Fruit fly (Drosophila melanogaster): Measurements from ENCODE around the gene Nepl11.

Nepl11 gene

DNA sequence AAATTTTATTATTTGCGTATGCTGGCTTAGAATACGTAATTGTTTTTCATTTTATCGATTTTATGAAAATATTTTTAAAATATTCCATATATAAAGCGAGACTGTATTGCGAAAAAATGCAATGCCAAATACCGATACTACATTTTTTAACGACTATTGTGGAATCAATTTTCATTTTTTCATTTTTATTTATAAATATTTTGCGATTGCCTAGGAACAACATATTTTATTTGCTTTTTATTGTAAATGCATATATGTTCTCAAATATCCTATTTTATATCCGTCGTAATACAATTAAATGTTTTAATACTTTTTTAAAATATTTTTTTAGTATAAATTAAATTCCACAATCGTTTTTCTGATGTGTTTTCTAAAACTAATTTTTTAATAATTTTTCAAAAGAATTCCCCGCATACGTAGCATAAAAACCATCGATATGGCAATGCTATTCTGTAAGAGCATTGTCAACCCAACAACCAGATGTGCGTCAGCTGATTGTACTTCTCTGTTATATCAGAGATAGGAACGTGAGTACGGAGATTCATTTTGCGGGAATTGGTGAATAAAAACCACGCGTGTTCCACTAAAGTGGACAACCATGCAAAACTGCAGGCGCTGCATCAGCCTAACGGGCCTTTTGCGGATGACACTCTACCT lies 16.6 kb upstream of the Nepl11 start, which contains the start of gene Suv3 (continued):
- TF ChIP-seq Sry-δ (GFP tag; optimal IDR thresholded peaks at IDR 0.05) (no peak), Gsc (GFP tag; IDR thresholded peaks at IDR 0.05) (no peak), CG8944 (GFP tag; optimal IDR thresholded peaks at IDR 0.05) (no peak), cg (GFP tag; optimal IDR thresholded peaks at IDR 0.05) (no peak), onecut (GFP tag; IDR thresholded peaks at IDR 0.05) (no peak), CG32532 (GFP tag; IDR thresholded peaks at IDR 0.05) (peak; percentile 28; the same call in 1 of the 2 replicates), CG17385 (GFP tag; optimal IDR thresholded peaks at IDR 0.05) (no peak), trem (tag; optimal IDR thresholded peaks at IDR 0.05) (peak; percentile 5), CrebB (tag; optimal IDR thresholded peaks at IDR 0.05) (no peak), CG15269 (tag; optimal IDR thresholded peaks at IDR 0.05) (peak; percentile 71), gem (tag; optimal IDR thresholded peaks at IDR 0.05) (peak; percentile 69), az2 (GFP tag; optimal IDR thresholded peaks at IDR 0.05) (peak; percentile 26), CG9932 (GFP tag; IDR thresholded peaks at IDR 0.05) (peak; percentile 64), CG10209 (GFP tag; optimal IDR thresholded peaks at IDR 0.05) (peak; percentile 17), her (GFP tag; optimal IDR thresholded peaks at IDR 0.05) (no peak), Bteb2 (GFP tag; optimal IDR thresholded peaks at IDR 0.05) (no peak), CG34376 (GFP tag; optimal IDR thresholded peaks at IDR 0.05) (peak; percentile 12), sug (tag; optimal IDR thresholded peaks at IDR 0.05) (peak; percentile 55), B-H2 (GFP tag; optimal IDR thresholded peaks at IDR 0.05) (peak; percentile 43), CG13775 (GFP tag; optimal IDR thresholded peaks at IDR 0.05) (peak; percentile 73), CG14710 (tag; optimal IDR thresholded peaks at IDR 0.05) (peak; percentile 44), slbo (GFP tag; IDR thresholded peaks at IDR 0.05) (peak; percentile 62; the same call in 1 of the 2 replicates), CG3163 (GFP tag; optimal IDR thresholded peaks at IDR 0.05) (no peak), Nf-YB (GFP tag; optimal IDR thresholded peaks at IDR 0.05) (peak; percentile 8), CG3281 (GFP tag; optimal IDR thresholded peaks at IDR 0.05) (peak; percentile 7), Rfx (GFP tag; IDR thresholded peaks at IDR 0.05) (peak; percentile 62; the same call in 1 of the 2 replicates), CG15011 (GFP tag; optimal IDR thresholded peaks at IDR 0.05) (no peak), Ptx1 (GFP tag; IDR thresholded peaks at IDR 0.05) (peak; percentile 60; the same call in 1 of the 2 replicates), fru (optimal IDR thresholded peaks at IDR 0.05) (no peak), CG4404 (GFP tag; IDR thresholded peaks at IDR 0.05) (no peak), CG4707 (GFP tag; optimal IDR thresholded peaks at IDR 0.05) (no peak), HmgZ (tag; optimal IDR thresholded peaks at IDR 0.05) (peak; percentile 23), ewg (GFP tag; optimal IDR thresholded peaks at IDR 0.05) (no peak), Spps (tag; optimal IDR thresholded peaks at IDR 0.05) (no peak), CG7839 (tag; optimal IDR thresholded peaks at IDR 0.05) (peak; percentile 56), run (tag; optimal IDR thresholded peaks at IDR 0.05) (no peak), CG3847 (GFP tag; IDR thresholded peaks at IDR 0.05) (peak; percentile 42), CG6689 (GFP tag; IDR thresholded peaks at IDR 0.05) (0 out of 2 replicates have a peak, but pooled peaks have one; percentile 28), row (GFP tag; IDR thresholded peaks at IDR 0.05) (peak; percentile 50), CG17328 (GFP tag; IDR thresholded peaks at IDR 0.05) (peak; percentile 15; the same call in 1 of the 2 replicates), NK7.1 (GFP tag; optimal IDR thresholded peaks at IDR 0.05) (no peak), Oli (tag; optimal IDR thresholded peaks at IDR 0.05) (peak; percentile 22), Xbp1 (GFP tag; optimal IDR thresholded peaks at IDR 0.05) (peak; percentile 6), esg (GFP tag; conservative IDR thresholded peaks at IDR 0.05) (peak; percentile 30; the same call in 1 of the 2 replicates), CG10565 (GFP tag; optimal IDR thresholded peaks at IDR 0.05) (no peak), Xrp1 (GFP tag; IDR thresholded peaks at IDR 0.05) (peak; percentile 41), CG9437 (GFP tag; optimal IDR thresholded peaks at IDR 0.05) (peak; percentile 15), CG10543 (GFP tag; optimal IDR thresholded peaks at IDR 0.05) (peak; percentile 47), YL-1 (GFP tag; optimal IDR thresholded peaks at IDR 0.05) (peak; percentile 47), CG11247 (GFP tag; IDR thresholded peaks at IDR 0.05) (peak; percentile 32; the same call in 1 of the 2 replicates)

Measured in whole organism, embryonic.